Worm (Caenorhabditis elegans) whole organism, L3 larva: Measurements from ENCODE around the gene ace-3.
A peak's percentile ranks its signal among the peaks of the same experiment; 100 is the strongest.

Experiments used
- R02D3.7 ChIP-seq: fragments of 150-350 bp; optimal IDR thresholded peaks from 2 replicates; lab custom pipeline; 2014; ENCODE audit warnings: missing biosample characterization, missing genetic modification characterization
- aly-2 ChIP-seq: fragments of 150-350 bp; optimal IDR thresholded peaks from 2 replicates; lab custom pipeline; 2014; ENCODE audit warnings: missing biosample characterization, missing genetic modification characterization
- ama-1 ChIP-seq: fragments of 150-350 bp; optimal IDR thresholded peaks from 2 replicates; lab custom pipeline; 2018
- ceh-82 ChIP-seq: fragments of 150-350 bp; optimal IDR thresholded peaks from 2 replicates; lab custom pipeline; 2014; ENCODE audit warnings: missing biosample characterization, missing genetic modification characterization
- elt-1 ChIP-seq: fragments of 150-350 bp; optimal IDR thresholded peaks from 2 replicates; lab custom pipeline; 2014; ENCODE audit warnings: missing biosample characterization, missing genetic modification characterization
- nhr-67 ChIP-seq: fragments of 150-350 bp; optimal IDR thresholded peaks from 2 replicates; lab custom pipeline; 2014; ENCODE audit warnings: missing biosample characterization, missing genetic modification characterization
- pha-4 ChIP-seq: fragments of 150-350 bp; optimal IDR thresholded peaks from 2 replicates; lab custom pipeline; 2014; ENCODE audit warnings: missing biosample characterization, missing genetic modification reagents, missing genetic modification characterization
- snpc-4 ChIP-seq: fragments of 150-350 bp; optimal IDR thresholded peaks from 2 replicates; lab custom pipeline; 2014; ENCODE audit warnings: missing biosample characterization, missing genetic modification characterization
- unc-39 ChIP-seq: sonication (generic microtip); optimal IDR thresholded peaks from 4 replicates; lab custom pipeline; 2017; ENCODE audit warnings: missing biosample characterization, missing genetic modification characterization

DNA sequence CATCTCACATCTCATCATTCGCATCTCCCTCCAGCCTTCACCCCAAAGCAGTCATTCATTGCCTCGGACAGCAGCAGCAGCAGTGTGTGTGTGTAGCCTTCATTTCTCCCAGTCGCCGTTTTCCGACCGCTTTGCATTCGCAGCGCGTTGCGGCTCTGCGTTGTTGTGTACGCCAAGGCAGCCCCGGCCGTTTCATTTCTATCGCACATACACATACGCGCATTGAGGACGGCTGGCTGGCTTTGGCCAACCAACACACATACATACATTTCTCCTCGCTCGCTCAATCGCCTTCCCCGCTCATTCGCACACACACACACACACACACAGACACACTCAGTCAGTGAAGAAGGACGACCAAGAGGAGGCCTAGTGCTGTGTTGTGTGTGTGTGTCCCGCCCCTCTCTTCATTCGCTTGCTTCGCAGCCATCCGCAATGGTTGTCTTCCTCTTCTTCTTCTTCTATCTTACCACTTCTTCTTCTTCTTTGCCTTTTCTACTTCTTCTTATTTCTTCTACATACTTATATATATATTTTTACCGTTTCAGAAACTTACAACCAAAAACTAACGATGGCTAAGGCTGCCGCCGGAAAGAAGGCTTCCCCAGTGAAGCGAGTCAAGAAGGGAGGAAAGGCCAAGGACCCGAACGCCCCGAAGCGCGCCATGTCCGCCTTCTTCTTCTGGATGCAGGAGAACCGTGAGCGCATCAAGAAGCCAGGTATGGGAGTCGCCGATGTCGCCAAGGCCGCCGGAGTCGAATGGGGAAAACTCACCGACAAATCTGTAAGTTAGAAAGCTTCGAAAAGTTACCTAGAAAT, 44.9 kb downstream of the ace-3 start, which contains the start of gene hmg-1.1:
- no peak for TF ChIP-seq ceh-82 (tag; lab: Kevin White, UChicago)
- TF ChIP-seq aly-2 (tag; lab: Kevin White, UChicago), result no peak
- TF ChIP-seq ama-1 (lab: Kevin White, UChicago), result peak; percentile 57
- peak; percentile 35 for TF ChIP-seq R02D3.7 (tag; lab: Kevin White, UChicago)
- peak; percentile 58 for TF ChIP-seq snpc-4 (tag; lab: Kevin White, UChicago)
- TF ChIP-seq unc-39, result no peak
- peak; percentile 83 for TF ChIP-seq pha-4 (tag; lab: Kevin White, UChicago)
- TF ChIP-seq nhr-67 (tag; lab: Kevin White, UChicago), result no peak
- TF ChIP-seq elt-1 (tag; lab: Kevin White, UChicago), result peak; percentile 18
